Worm (Caenorhabditis elegans) whole organism, L1 larva: ENCODE data around the gene T16G12.13.

Experiments
- C34B4.2 ChIP-seq: sonication (generic microtip); optimal IDR thresholded peaks from 2 replicates; lab custom pipeline; 2017; ENCODE audit warnings: mild to moderate bottlenecking, missing genetic modification characterization, missing compliant biosample characterization
- F16B12.6 ChIP-seq: fragments of 150-350 bp; optimal IDR thresholded peaks from 2 replicates; lab custom pipeline; 2014; ENCODE audit warnings: missing biosample characterization, missing genetic modification characterization
- aha-1 ChIP-seq: fragments of 150-350 bp; optimal IDR thresholded peaks from 2 replicates; lab custom pipeline; 2014; ENCODE audit warnings: missing biosample characterization, missing genetic modification characterization
- blmp-1 ChIP-seq: fragments of 150-350 bp; optimal IDR thresholded peaks from 2 replicates; lab custom pipeline; 2014; ENCODE audit warnings: missing biosample characterization, missing genetic modification characterization
- ceh-63 ChIP-seq: fragments of 200-800 bp; sonication (Bioruptor generic); optimal IDR thresholded peaks from 2 replicates; lab custom pipeline; 2018; ENCODE audit warnings: mild to moderate bottlenecking, missing genetic modification characterization, missing compliant biosample characterization
- ceh-82 ChIP-seq, 3 experiments: fragments of 150-350 bp in 1 of 3; sonication (generic microtip) in 2 of 3; optimal IDR thresholded peaks; 2 replicates each; lab custom pipeline; 2014 to 2017; ENCODE audit warnings: missing biosample characterization in 3 of 3, missing genetic modification characterization in 3 of 3
- ceh-88 ChIP-seq: fragments of 200-800 bp; sonication (Bioruptor generic); IDR thresholded peaks from 2 replicates; pipeline ENCODE4 v1.3.6; 2022; ENCODE audit warnings: missing genetic modification characterization, missing compliant biosample characterization
- ceh-90 ChIP-seq: sonication (generic microtip); optimal IDR thresholded peaks from 2 replicates; lab custom pipeline; 2016; ENCODE audit warnings: missing genetic modification characterization, missing compliant biosample characterization
- ces-1 ChIP-seq: fragments of 150-350 bp; optimal IDR thresholded peaks from 2 replicates; lab custom pipeline; 2014; ENCODE audit warnings: missing biosample characterization, missing genetic modification reagents, missing genetic modification characterization
- dpl-1 ChIP-seq, 3 experiments: fragments of 150-350 bp in 2 of 3; sonication (generic microtip) in 1 of 3; optimal IDR thresholded peaks; 2 replicates each; lab custom pipeline; 2014 to 2017; ENCODE audit warnings: missing biosample characterization in 3 of 3, missing genetic modification characterization in 3 of 3, missing genetic modification reagents in 3 of 3
- dsc-1 ChIP-seq: sonication (generic microtip); optimal IDR thresholded peaks from 2 replicates; lab custom pipeline; 2016; ENCODE audit warnings: mild to moderate bottlenecking, missing genetic modification characterization, missing compliant biosample characterization
- efl-1 ChIP-seq, 4 experiments: fragments of 150-350 bp; optimal IDR thresholded peaks in 3 of 4; peaks in 1 of 4; 1 replicate in 1 of 4; 2 replicates in 3 of 4; lab custom pipeline; 2014; ENCODE audit warnings: missing biosample characterization in 2 of 4, missing genetic modification characterization in 2 of 4, missing genetic modification reagents in 2 of 4
- elt-2 ChIP-seq: sonication (generic microtip); optimal IDR thresholded peaks from 2 replicates; lab custom pipeline; 2016; ENCODE audit warnings: missing genetic modification characterization, mild to moderate bottlenecking, inconsistent platforms, missing compliant biosample characterization, missing genetic modification reagents
- elt-3 ChIP-seq, 6 experiments: fragments of 150-350 bp in 1 of 6; sonication (generic microtip); optimal IDR thresholded peaks; 2 replicates each; lab custom pipeline; 2017 to 2018; ENCODE audit warnings: missing biosample characterization in 6 of 6, missing genetic modification characterization in 6 of 6, inconsistent platforms in 1 of 6
- ets-5 ChIP-seq: fragments of 200-800 bp; sonication (Bioruptor generic); IDR thresholded peaks from 2 replicates; pipeline ENCODE4 v1.3.6; 2022; ENCODE audit warnings: missing genetic modification characterization, missing compliant biosample characterization
- fos-1 ChIP-seq: fragments of 150-350 bp; optimal IDR thresholded peaks from 2 replicates; lab custom pipeline; 2014; ENCODE audit warnings: missing biosample characterization, missing genetic modification characterization
- grh-1 ChIP-seq: fragments of 200-800 bp; sonication (Bioruptor generic); IDR thresholded peaks from 2 replicates; pipeline ENCODE4 v1.3.6; 2022; ENCODE audit warnings: missing genetic modification reagents, missing genetic modification characterization, missing compliant biosample characterization
- isw-1 ChIP-seq: fragments of 200-800 bp; sonication (Bioruptor generic); IDR thresholded peaks from 2 replicates; pipeline ENCODE4 v1.3.6; 2022; ENCODE audit warnings: missing genetic modification characterization, missing compliant biosample characterization
- jun-1 ChIP-seq: fragments of 150-350 bp; optimal IDR thresholded peaks from 2 replicates; lab custom pipeline; 2014; ENCODE audit warnings: missing biosample characterization, missing genetic modification reagents, missing genetic modification characterization
- lin-14 ChIP-seq: fragments of 200-800 bp; sonication (Bioruptor generic); optimal IDR thresholded peaks from 2 replicates; lab custom pipeline; 2018; ENCODE audit warnings: mild to moderate bottlenecking, missing genetic modification characterization, moderate library complexity, missing compliant biosample characterization
- lin-15B ChIP-seq: fragments of 150-350 bp; sonication (generic microtip); optimal IDR thresholded peaks from 3 replicates; lab custom pipeline; 2014; ENCODE audit warnings: missing biosample characterization, missing genetic modification characterization
- lin-35 ChIP-seq, 2 experiments: fragments of 150-350 bp; optimal IDR thresholded peaks; 2 replicates each; lab custom pipeline; 2014; ENCODE audit warnings: missing biosample characterization in 2 of 2, missing genetic modification characterization in 2 of 2, missing genetic modification reagents in 2 of 2
- lin-39 ChIP-seq: fragments of 150-350 bp; optimal IDR thresholded peaks from 2 replicates; lab custom pipeline; 2014; ENCODE audit warnings: missing biosample characterization, missing genetic modification reagents, missing genetic modification characterization
- mab-9 ChIP-seq: fragments of 200-800 bp; sonication (Bioruptor generic); IDR thresholded peaks from 2 replicates; pipeline ENCODE4 v1.3.6; 2022; ENCODE audit warnings: missing genetic modification reagents, missing genetic modification characterization, missing compliant biosample characterization
- mdl-1 ChIP-seq, 2 experiments: fragments of 150-350 bp; optimal IDR thresholded peaks; 2 replicates each; lab custom pipeline; 2014 to 2017; ENCODE audit warnings: missing biosample characterization in 2 of 2, missing genetic modification characterization in 2 of 2, inconsistent platforms in 1 of 2
- mep-1 ChIP-seq: fragments of 150-350 bp; optimal IDR thresholded peaks from 2 replicates; lab custom pipeline; 2014; ENCODE audit warnings: missing biosample characterization, missing genetic modification characterization
- nhr-19 ChIP-seq: fragments of 200-800 bp; sonication (Bioruptor generic); conservative IDR thresholded peaks from 2 replicates; pipeline ENCODE4 v1.3.6; 2022; ENCODE audit warnings: missing genetic modification characterization, missing compliant biosample characterization
- nhr-20 ChIP-seq: sonication (generic microtip); optimal IDR thresholded peaks from 2 replicates; lab custom pipeline; 2016; ENCODE audit warnings: mild to moderate bottlenecking, missing genetic modification characterization, missing compliant biosample characterization
- nhr-237 ChIP-seq: fragments of 150-350 bp; optimal IDR thresholded peaks from 2 replicates; lab custom pipeline; 2014; ENCODE audit warnings: missing biosample characterization, missing genetic modification characterization
- nhr-28 ChIP-seq: fragments of 150-350 bp; optimal IDR thresholded peaks from 2 replicates; lab custom pipeline; 2014; ENCODE audit warnings: missing biosample characterization, missing genetic modification characterization
- nhr-71 ChIP-seq: sonication (generic microtip); optimal IDR thresholded peaks from 2 replicates; lab custom pipeline; 2016; ENCODE audit warnings: mild to moderate bottlenecking, missing genetic modification characterization, moderate library complexity, missing compliant biosample characterization
- nhr-85 ChIP-seq: sonication (generic microtip); peaks from one replicate; lab custom pipeline; 2016; ENCODE audit warnings: missing genetic modification characterization, inconsistent platforms, missing compliant biosample characterization
- nhr-90 ChIP-seq: sonication (generic microtip); optimal IDR thresholded peaks from 2 replicates; lab custom pipeline; 2016; ENCODE audit warnings: mild to moderate bottlenecking, missing genetic modification characterization, missing compliant biosample characterization; ENCODE audit not compliant: poor library complexity
- rnt-1 ChIP-seq: sonication (generic microtip); optimal IDR thresholded peaks from 2 replicates; lab custom pipeline; 2016; ENCODE audit warnings: mild to moderate bottlenecking, missing genetic modification characterization, moderate library complexity, missing compliant biosample characterization
- snpc-4 ChIP-seq: fragments of 150-350 bp; optimal IDR thresholded peaks from 2 replicates; lab custom pipeline; 2014; ENCODE audit warnings: missing biosample characterization, missing genetic modification characterization
- sox-4 ChIP-seq: sonication (generic microtip); optimal IDR thresholded peaks from 2 replicates; lab custom pipeline; 2016; ENCODE audit warnings: missing genetic modification characterization, missing compliant biosample characterization
- sptf-1 ChIP-seq: fragments of 150-350 bp; optimal IDR thresholded peaks from 2 replicates; lab custom pipeline; 2014; ENCODE audit warnings: missing biosample characterization, missing genetic modification characterization
- sup-37 ChIP-seq: fragments of 200-800 bp; sonication (Bioruptor generic); optimal IDR thresholded peaks from 2 replicates; lab custom pipeline; 2018; ENCODE audit warnings: mild to moderate bottlenecking, missing genetic modification characterization, missing compliant biosample characterization
- tbx-2 ChIP-seq: sonication (generic microtip); optimal IDR thresholded peaks from 2 replicates; lab custom pipeline; 2016; ENCODE audit warnings: missing genetic modification characterization, missing compliant biosample characterization
- tlp-1 ChIP-seq: fragments of 150-350 bp; optimal IDR thresholded peaks from 2 replicates; lab custom pipeline; 2014; ENCODE audit warnings: missing biosample characterization, missing genetic modification characterization
- unc-130 ChIP-seq: fragments of 150-350 bp; optimal IDR thresholded peaks from 2 replicates; lab custom pipeline; 2017; ENCODE audit warnings: missing biosample characterization, missing genetic modification characterization, inconsistent platforms
- unc-98 ChIP-seq: fragments of 200-800 bp; sonication (Bioruptor generic); IDR thresholded peaks from 2 replicates; pipeline ENCODE4 v1.3.6; 2022; ENCODE audit warnings: missing genetic modification characterization, missing compliant biosample characterization
- xbp-1 ChIP-seq: sonication (generic microtip); optimal IDR thresholded peaks from 2 replicates; lab custom pipeline; 2016; ENCODE audit warnings: missing genetic modification characterization, missing compliant biosample characterization
- zag-1 ChIP-seq: fragments of 150-350 bp; optimal IDR thresholded peaks from 2 replicates; lab custom pipeline; 2014; ENCODE audit warnings: missing biosample characterization, missing genetic modification characterization
- zip-4 ChIP-seq: fragments of 200-800 bp; sonication (Bioruptor generic); optimal IDR thresholded peaks from 2 replicates; lab custom pipeline; 2018; ENCODE audit warnings: mild to moderate bottlenecking, missing genetic modification characterization, moderate library complexity, missing compliant biosample characterization
- ztf-4 ChIP-seq: fragments of 150-350 bp; optimal IDR thresholded peaks from 2 replicates; lab custom pipeline; 2014; ENCODE audit warnings: missing biosample characterization, missing genetic modification characterization

The T16G12.13 gene

ce11 chrIII:10096525-10096972, 35.9 kb downstream of the T16G12.13 start (continued):
- TF ChIP-seq zag-1 (tag; lab: Kevin White, UChicago), result peak; percentile 28
- TF ChIP-seq fos-1 (tag; lab: Kevin White, UChicago), result peak; percentile 85
- peak; percentile 54 for TF ChIP-seq ztf-4 (tag; lab: Kevin White, UChicago)
- no peak for TF ChIP-seq C34B4.2 (tag; lab: Kevin White, UChicago)
- TF ChIP-seq mab-9 (GFP tag; lab: Robert Waterston, UW), result peak; percentile 50; the same call in 1 of the 2 replicates
- TF ChIP-seq mdl-1 (tag; optimal IDR thresholded peaks at IDR 0.05; lab: Kevin White, UChicago), result peak; percentile 88 to 97
- peak; percentile 66 for TF ChIP-seq blmp-1 (tag; lab: Kevin White, UChicago)
- peak; percentile 92 for TF ChIP-seq nhr-20 (tag; lab: Kevin White, UChicago)
- TF ChIP-seq unc-130, result peak; percentile 25
- TF ChIP-seq dpl-1 (GFP tag; optimal IDR thresholded peaks at IDR 0.05; lab: Kevin White, UChicago), result peak; percentile 73 to 76 (median 73)
- TF ChIP-seq zip-4 (GFP tag; lab: Kevin White, UChicago), result peak; percentile 24
- TF ChIP-seq nhr-237, result peak; percentile 78
- TF ChIP-seq mep-1 (tag; lab: Kevin White, UChicago), result peak; percentile 83
- TF ChIP-seq ceh-88 (GFP tag; lab: Robert Waterston, UW), result no peak; the same call in 1 of the 2 replicates
- peak; percentile 80 for TF ChIP-seq xbp-1
- peak; percentile 71 for TF ChIP-seq lin-39 (tag; lab: Kevin White, UChicago)
- peak; percentile 68 for TF ChIP-seq elt-2 (tag; lab: Kevin White, UChicago)
- peak; percentile 94 for TF ChIP-seq tbx-2 (tag; lab: Kevin White, UChicago)
- no peak for TF ChIP-seq ceh-90 (tag; lab: Kevin White, UChicago)
- TF ChIP-seq ceh-82 (tag; optimal IDR thresholded peaks at IDR 0.05; lab: Kevin White, UChicago), result peak; percentile 80 to 88 (median 82)
- TF ChIP-seq ceh-63 (GFP tag; lab: Kevin White, UChicago), result no peak
- peak; percentile 26 for TF ChIP-seq sox-4 (tag; lab: Kevin White, UChicago)
- TF ChIP-seq jun-1 (tag; lab: Kevin White, UChicago), result peak; percentile 90
- TF ChIP-seq rnt-1 (tag; lab: Kevin White, UChicago), result peak; percentile 91
- peak; percentile 75 for TF ChIP-seq isw-1 (GFP tag; lab: Robert Waterston, UW)
- TF ChIP-seq aha-1 (tag; lab: Kevin White, UChicago), result no peak
- peak; percentile 99 for TF ChIP-seq lin-14 (GFP tag; lab: Kevin White, UChicago)
- peak in 1 of 6 experiments; percentile 30 for TF ChIP-seq elt-3 (tag; optimal IDR thresholded peaks at IDR 0.05; lab: Kevin White, UChicago)
- TF ChIP-seq nhr-90 (tag; lab: Kevin White, UChicago), result peak; percentile 83
- TF ChIP-seq F16B12.6, result peak; percentile 65
- peak; percentile 86 for TF ChIP-seq nhr-19 (GFP tag; lab: Robert Waterston, UW)
- TF ChIP-seq sptf-1 (tag; lab: Kevin White, UChicago), result no peak
- TF ChIP-seq tlp-1 (tag; lab: Kevin White, UChicago), result no peak
- peak; percentile 80 for TF ChIP-seq lin-35 (GFP tag; optimal IDR thresholded peaks at IDR 0.05; lab: Kevin White, UChicago)
- no peak for TF ChIP-seq ets-5 (GFP tag; lab: Robert Waterston, UW)
- peak; percentile 87 to 89 for TF ChIP-seq efl-1 (optimal IDR thresholded peaks at IDR 0.05; lab: Kevin White, UChicago)
- peak; percentile 64 to 98 for TF ChIP-seq efl-1 (GFP tag; optimal IDR thresholded peaks at IDR 0.05 in 1 of 2; lab: Kevin White, UChicago)
- TF ChIP-seq grh-1, result peak; percentile 60
- TF ChIP-seq lin-15B (tag; lab: Kevin White, UChicago), result peak; percentile 35
- TF ChIP-seq dsc-1, result peak; percentile 92
- peak; percentile 97 for TF ChIP-seq nhr-71
- TF ChIP-seq nhr-28, result no peak

ce11 chrIII:10097981-10098380, 37.3 kb downstream of the T16G12.13 start, which contains the start of gene spop-1:
TSS of gene spop-1 (minus strand) at chrIII:10098081.
- TF ChIP-seq unc-98, result no peak
- TF ChIP-seq sup-37 (GFP tag; lab: Kevin White, UChicago), result no peak
- no peak for TF ChIP-seq efl-1 (optimal IDR thresholded peaks at IDR 0.05; lab: Kevin White, UChicago)
- TF ChIP-seq efl-1 (GFP tag; optimal IDR thresholded peaks at IDR 0.05 in 1 of 2; lab: Kevin White, UChicago), result no peak
- TF ChIP-seq ceh-63 (GFP tag; lab: Kevin White, UChicago), result no peak
- TF ChIP-seq snpc-4 (tag; lab: Kevin White, UChicago), result no peak
- TF ChIP-seq nhr-90 (tag; lab: Kevin White, UChicago), result no peak
- TF ChIP-seq nhr-85 (tag; lab: Kevin White, UChicago), result no peak
- TF ChIP-seq ces-1 (GFP tag; lab: Kevin White, UChicago), result no peak
